Fruit fly (Drosophila melanogaster): ENCODE data around the gene Bka.

Bka gene

dm6 chr2L:9921401-9921800 is 26.3 kb downstream of the Bka start, which contains the start of gene CG4592 (continued):
- TF ChIP-seq Atf6 (GFP tag; IDR thresholded peaks at IDR 0.05): peak; percentile 72
- peak; percentile 65 for TF ChIP-seq NfI (GFP tag; optimal IDR thresholded peaks at IDR 0.05)
- no peak for TF ChIP-seq Abd-B (GFP tag; optimal IDR thresholded peaks at IDR 0.05)
- no peak for TF ChIP-seq oc (tag; optimal IDR thresholded peaks at IDR 0.05)
- peak; percentile 62 for TF ChIP-seq slbo (GFP tag; IDR thresholded peaks at IDR 0.05)
- TF ChIP-seq CG13775 (GFP tag; optimal IDR thresholded peaks at IDR 0.05): peak; percentile 53
- peak; percentile 40; the same call in 1 of the 2 replicates for TF ChIP-seq CG3847 (GFP tag; IDR thresholded peaks at IDR 0.05)
- TF ChIP-seq HmgD (GFP tag; optimal IDR thresholded peaks at IDR 0.05): no peak
- peak; percentile 53; the same call in 1 of the 2 replicates for TF ChIP-seq ara (GFP tag; IDR thresholded peaks at IDR 0.05)
- no peak for TF ChIP-seq da (GFP tag; optimal IDR thresholded peaks at IDR 0.05)
- peak; percentile 60 for TF ChIP-seq E2f2 (GFP tag; IDR thresholded peaks at IDR 0.05)
- no peak for TF ChIP-seq Fer2 (tag; optimal IDR thresholded peaks at IDR 0.05)
- peak; percentile 67 for TF ChIP-seq CG1603 (tag; optimal IDR thresholded peaks at IDR 0.05)
- no peak for TF ChIP-seq CG6175 (GFP tag; IDR thresholded peaks at IDR 0.05)
- TF ChIP-seq Dad (GFP tag; optimal IDR thresholded peaks at IDR 0.05): peak; percentile 14
- TF ChIP-seq Hmx (GFP tag; optimal IDR thresholded peaks at IDR 0.05): peak; percentile 25
- TF ChIP-seq CG17568 (GFP tag; optimal IDR thresholded peaks at IDR 0.05): no peak
- TF ChIP-seq Bdp1 (GFP tag; optimal IDR thresholded peaks at IDR 0.05): peak; percentile 18
- TF ChIP-seq caup (GFP tag; optimal IDR thresholded peaks at IDR 0.05; ENCODE audit: severe bottlenecking): peak; percentile 66
- TF ChIP-seq Taf1 (GFP tag; IDR thresholded peaks at IDR 0.05): no peak
- peak; percentile 34 for TF ChIP-seq HHEX (GFP tag; optimal IDR thresholded peaks at IDR 0.05)
- no peak for TF ChIP-seq pan (optimal IDR thresholded peaks at IDR 0.05)
- TF ChIP-seq pan (GFP tag; optimal IDR thresholded peaks at IDR 0.05 in 1 of 2, IDR thresholded peaks at IDR 0.05 in 1 of 2): peak in 1 of 2 experiments; percentile 73
- peak; percentile 64 for TF ChIP-seq CoRest (tag; optimal IDR thresholded peaks at IDR 0.05)
- peak; percentile 11; the same call in 1 of the 3 replicates for TF ChIP-seq CG34422 (GFP tag; IDR thresholded peaks at IDR 0.05)
- TF ChIP-seq CG10543 (GFP tag; optimal IDR thresholded peaks at IDR 0.05): no peak

DNA sequence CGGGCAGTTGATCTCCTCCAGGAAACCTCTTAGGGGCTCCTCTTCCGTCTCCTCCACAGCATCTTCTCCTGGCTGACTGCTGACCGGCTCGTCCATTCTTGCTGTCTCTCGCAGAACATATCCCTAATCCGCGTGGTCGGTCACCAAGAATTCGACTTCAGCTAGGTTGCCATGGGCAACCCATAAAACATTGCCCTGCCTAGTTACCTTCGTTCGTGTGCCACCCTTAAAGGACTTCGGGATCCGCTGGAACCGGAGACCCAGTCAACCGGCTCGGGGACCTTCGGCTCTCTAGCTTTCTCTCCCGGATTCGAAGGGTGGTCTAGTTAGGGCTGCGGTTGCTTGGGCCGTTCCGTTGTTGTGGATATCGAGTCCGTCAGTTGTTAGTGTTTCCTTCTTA is 29.7 kb downstream of the Bka start, which contains the start of the genes TbCMF46 and CG42366:
Gene TbCMF46 (minus strand): TSS at position 101 of the 400 bp plus-strand sequence.
Gene CG42366 (plus strand): TSS at position 397 of the 400 bp plus-strand sequence.
- no peak for TF ChIP-seq CG16813 (GFP tag; IDR thresholded peaks at IDR 0.05; ENCODE audit: partially characterized antibody)
- TF ChIP-seq CG11560 (tag; IDR thresholded peaks at IDR 0.05): 0 out of 3 replicates have a peak, but pooled peaks have one; percentile 28
- no peak for TF ChIP-seq Dbx (GFP tag; IDR thresholded peaks at IDR 0.05)
- 0 out of 3 replicates have a peak, but pooled peaks have one; percentile 33 for TF ChIP-seq CG11456 (GFP tag; IDR thresholded peaks at IDR 0.05)
- TF ChIP-seq usp (GFP tag; optimal IDR thresholded peaks at IDR 0.05): no peak
- TF ChIP-seq Rfx (GFP tag; IDR thresholded peaks at IDR 0.05): peak; percentile 32; the same call in 1 of the 2 replicates
- 0 out of 2 replicates have a peak, but pooled peaks have one; percentile 33 for TF ChIP-seq CG11247 (GFP tag; IDR thresholded peaks at IDR 0.05)
- no peak for TF ChIP-seq jigr1 (GFP tag; IDR thresholded peaks at IDR 0.05)
- TF ChIP-seq br (optimal IDR thresholded peaks at IDR 0.05): no peak
- TF ChIP-seq Spps (tag; optimal IDR thresholded peaks at IDR 0.05): no peak

DNA sequence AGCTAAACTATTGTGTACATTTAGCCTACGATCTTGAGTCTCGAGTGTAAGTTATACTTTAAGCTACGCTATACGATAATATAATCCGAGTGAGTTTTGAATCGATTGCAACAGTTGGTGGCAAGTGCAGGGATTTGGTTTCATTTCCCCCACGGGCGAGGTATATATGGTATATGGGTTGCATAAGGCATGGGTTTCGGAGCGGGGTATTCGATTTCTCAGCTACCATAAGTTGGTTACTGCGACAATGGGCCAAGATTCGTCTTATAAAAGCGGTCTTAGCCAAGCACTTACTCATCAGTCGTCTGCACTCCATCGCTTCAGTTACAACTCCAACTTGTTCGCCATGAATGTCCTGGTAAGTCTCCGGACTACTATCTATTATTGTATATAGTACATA is 35.2 kb downstream of the Bka start, which contains the start of gene CG42367:
Gene CG42367 (plus strand): TSS at position 301 of the 400 bp plus-strand sequence.
- TF ChIP-seq crol (GFP tag; IDR thresholded peaks at IDR 0.05) (no peak), pho (GFP tag; optimal IDR thresholded peaks at IDR 0.05) (no peak), Hr78 (GFP tag; optimal IDR thresholded peaks at IDR 0.05) (no peak), NC2β (GFP tag; optimal IDR thresholded peaks at IDR 0.05) (no peak)
